Worm (Caenorhabditis elegans) whole organism, L2 larva: ENCODE measurements around the gene szy-2.

ENCODE experiments used
- C34F6.9 ChIP-seq: fragments of 150-350 bp; optimal IDR thresholded peaks from 2 replicates; lab custom pipeline; 2014; ENCODE audit warnings: missing biosample characterization, missing genetic modification characterization
- R02D3.7 ChIP-seq: fragments of 150-350 bp; optimal IDR thresholded peaks from 2 replicates; lab custom pipeline; 2014; ENCODE audit warnings: missing biosample characterization, missing genetic modification characterization
- Y55F3AM.14 ChIP-seq: fragments of 200-800 bp; sonication (Bioruptor generic); optimal IDR thresholded peaks from 2 replicates; lab custom pipeline; 2018; ENCODE audit warnings: mild to moderate bottlenecking, missing genetic modification characterization, missing compliant biosample characterization
- ZK546.5 ChIP-seq: sonication (generic microtip); optimal IDR thresholded peaks from 2 replicates; lab custom pipeline; 2017; ENCODE audit warnings: missing biosample characterization, missing genetic modification characterization
- alr-1 ChIP-seq: fragments of 150-350 bp; optimal IDR thresholded peaks from 2 replicates; lab custom pipeline; 2014; ENCODE audit warnings: missing biosample characterization, missing genetic modification characterization
- ama-1 ChIP-seq: fragments of 150-350 bp; optimal IDR thresholded peaks from 2 replicates; lab custom pipeline; 2018; ENCODE audit warnings: inconsistent platforms
- blmp-1 ChIP-seq: sonication (generic microtip); optimal IDR thresholded peaks from 2 replicates; lab custom pipeline; 2017; ENCODE audit warnings: missing genetic modification characterization, mild to moderate bottlenecking, missing compliant biosample characterization, antibody characterized with exemption, moderate library complexity; ENCODE audit not compliant: insufficient read depth
- ceh-82 ChIP-seq: fragments of 150-350 bp; optimal IDR thresholded peaks from 2 replicates; lab custom pipeline; 2014; ENCODE audit warnings: missing biosample characterization, missing genetic modification characterization
- dmd-4 ChIP-seq: sonication (generic microtip); optimal IDR thresholded peaks from 2 replicates; lab custom pipeline; 2017; ENCODE audit warnings: missing biosample characterization, missing genetic modification characterization
- egl-27 ChIP-seq: sonication (generic microtip); optimal IDR thresholded peaks from 3 replicates; lab custom pipeline; 2017; ENCODE audit warnings: missing biosample characterization, missing genetic modification reagents, missing genetic modification characterization
- elt-1 ChIP-seq: fragments of 150-350 bp; optimal IDR thresholded peaks from 2 replicates; lab custom pipeline; 2014; ENCODE audit warnings: missing biosample characterization, missing genetic modification characterization
- elt-3 ChIP-seq: sonication (generic microtip); optimal IDR thresholded peaks from 2 replicates; lab custom pipeline; 2017; ENCODE audit warnings: missing biosample characterization, missing genetic modification characterization
- fos-1 ChIP-seq: fragments of 150-350 bp; optimal IDR thresholded peaks from 2 replicates; lab custom pipeline; 2014; ENCODE audit warnings: missing biosample characterization, missing genetic modification characterization
- lin-13 ChIP-seq: fragments of 150-350 bp; optimal IDR thresholded peaks from 2 replicates; lab custom pipeline; 2014; ENCODE audit warnings: missing biosample characterization, missing genetic modification reagents, missing genetic modification characterization
- lin-39 ChIP-seq: fragments of 150-350 bp; optimal IDR thresholded peaks from 2 replicates; lab custom pipeline; 2014; ENCODE audit warnings: missing biosample characterization, missing genetic modification reagents, missing genetic modification characterization
- mab-5 ChIP-seq: fragments of 150-350 bp; optimal IDR thresholded peaks from 2 replicates; lab custom pipeline; 2014; ENCODE audit warnings: missing biosample characterization, missing genetic modification characterization
- mbf-1 ChIP-seq: sonication (generic microtip); optimal IDR thresholded peaks from 2 replicates; lab custom pipeline; 2017; ENCODE audit warnings: missing biosample characterization, missing genetic modification characterization
- mdl-1 ChIP-seq, 2 experiments: fragments of 150-350 bp in 1 of 2; sonication (generic microtip) in 1 of 2; optimal IDR thresholded peaks; 2 replicates each; lab custom pipeline; 2017; ENCODE audit warnings: missing biosample characterization in 2 of 2, missing genetic modification characterization in 2 of 2
- nhr-10 ChIP-seq: sonication (generic microtip); optimal IDR thresholded peaks from 2 replicates; lab custom pipeline; 2017; ENCODE audit warnings: missing biosample characterization, missing genetic modification characterization
- nhr-11 ChIP-seq: fragments of 150-350 bp; optimal IDR thresholded peaks from 2 replicates; lab custom pipeline; 2014; ENCODE audit warnings: missing biosample characterization, missing genetic modification characterization
- nhr-129 ChIP-seq: fragments of 150-350 bp; optimal IDR thresholded peaks from 2 replicates; lab custom pipeline; 2014; ENCODE audit warnings: missing biosample characterization, missing genetic modification characterization
- nhr-21 ChIP-seq: fragments of 150-350 bp; optimal IDR thresholded peaks from 2 replicates; lab custom pipeline; 2014; ENCODE audit warnings: missing biosample characterization, missing genetic modification characterization
- nhr-23 ChIP-seq: fragments of 150-350 bp; optimal IDR thresholded peaks from 2 replicates; lab custom pipeline; 2014; ENCODE audit warnings: missing biosample characterization, missing genetic modification reagents, missing genetic modification characterization
- nhr-237 ChIP-seq: fragments of 150-350 bp; optimal IDR thresholded peaks from 2 replicates; lab custom pipeline; 2014; ENCODE audit warnings: missing biosample characterization, missing genetic modification characterization
- nhr-25 ChIP-seq: fragments of 150-350 bp; sonication (generic microtip); optimal IDR thresholded peaks from 3 replicates; lab custom pipeline; 2014; ENCODE audit warnings: missing biosample characterization, missing genetic modification characterization
- nhr-6 ChIP-seq: fragments of 150-350 bp; optimal IDR thresholded peaks from 2 replicates; lab custom pipeline; 2014; ENCODE audit warnings: missing biosample characterization, missing genetic modification characterization
- nhr-77 ChIP-seq: fragments of 150-350 bp; optimal IDR thresholded peaks from 2 replicates; lab custom pipeline; 2014; ENCODE audit warnings: missing biosample characterization, missing genetic modification characterization
- sem-4 ChIP-seq: fragments of 150-350 bp; optimal IDR thresholded peaks from 2 replicates; lab custom pipeline; 2014; ENCODE audit warnings: missing biosample characterization, missing genetic modification reagents, missing genetic modification characterization
- skn-1 ChIP-seq: sonication (generic microtip); optimal IDR thresholded peaks from 2 replicates; lab custom pipeline; 2017; ENCODE audit warnings: missing biosample characterization, missing genetic modification characterization
- sma-9 ChIP-seq, 2 experiments: fragments of 150-350 bp in 1 of 2; sonication (generic microtip) in 1 of 2; optimal IDR thresholded peaks; 2 replicates each; lab custom pipeline; 2014 to 2016; ENCODE audit warnings: missing genetic modification characterization in 2 of 2, mild to moderate bottlenecking in 1 of 2, missing biosample characterization in 1 of 2, missing compliant biosample characterization in 1 of 2, missing genetic modification reagents in 1 of 2, moderate library complexity in 1 of 2
- snpc-4 ChIP-seq: fragments of 150-350 bp; optimal IDR thresholded peaks from 2 replicates; lab custom pipeline; 2014; ENCODE audit warnings: missing biosample characterization, missing genetic modification characterization
- unc-39 ChIP-seq: fragments of 150-350 bp; optimal IDR thresholded peaks from 2 replicates; lab custom pipeline; 2014; ENCODE audit warnings: missing biosample characterization, missing genetic modification characterization
- unc-55 ChIP-seq: fragments of 150-350 bp; sonication (generic microtip); optimal IDR thresholded peaks from 3 replicates; lab custom pipeline; 2014; ENCODE audit warnings: missing biosample characterization, missing genetic modification reagents, missing genetic modification characterization
- unc-62 ChIP-seq: fragments of 150-350 bp; optimal IDR thresholded peaks from 2 replicates; lab custom pipeline; 2014; ENCODE audit warnings: missing biosample characterization, missing genetic modification reagents, missing genetic modification characterization
- zag-1 ChIP-seq: fragments of 150-350 bp; optimal IDR thresholded peaks from 2 replicates; lab custom pipeline; 2014; ENCODE audit warnings: missing biosample characterization, missing genetic modification characterization
- ztf-1 ChIP-seq: fragments of 200-800 bp; sonication (Bioruptor generic); conservative IDR thresholded peaks from 2 replicates; pipeline ENCODE4 v1.3.6; 2022; ENCODE audit warnings: missing genetic modification characterization, missing compliant biosample characterization
- ztf-11 ChIP-seq: sonication (generic microtip); optimal IDR thresholded peaks from 2 replicates; lab custom pipeline; 2017; ENCODE audit warnings: missing biosample characterization, missing genetic modification characterization
- ztf-4 ChIP-seq: fragments of 150-350 bp; optimal IDR thresholded peaks from 2 replicates; lab custom pipeline; 2014; ENCODE audit warnings: missing biosample characterization, missing genetic modification characterization

Gene szy-2

ce11 chrIII:5402419-5402818 lies 31.3 kb upstream of the szy-2 start:
- TF ChIP-seq nhr-11 (tag; lab: Kevin White, UChicago) = no peak
- no peak for TF ChIP-seq ceh-82 (tag; lab: Kevin White, UChicago)
- no peak for TF ChIP-seq snpc-4 (tag; lab: Kevin White, UChicago)
- TF ChIP-seq ztf-4 (tag; lab: Kevin White, UChicago) = no peak
- no peak for TF ChIP-seq unc-39
- no peak for TF ChIP-seq R02D3.7 (tag; lab: Kevin White, UChicago)
- no peak for TF ChIP-seq zag-1 (tag; lab: Kevin White, UChicago)
- TF ChIP-seq nhr-25 = no peak
- no peak for TF ChIP-seq skn-1
- no peak for TF ChIP-seq fos-1
- no peak for TF ChIP-seq elt-1 (tag; lab: Kevin White, UChicago)
- TF ChIP-seq blmp-1 (tag; lab: Kevin White, UChicago) = no peak

- TF ChIP-seq sma-9 (GFP tag; optimal IDR thresholded peaks at IDR 0.05; lab: Kevin White, UChicago) = no peak
- TF ChIP-seq sma-9 (tag; optimal IDR thresholded peaks at IDR 0.05; lab: Kevin White, UChicago) = no peak
- TF ChIP-seq nhr-6 (tag; lab: Kevin White, UChicago) = no peak
- TF ChIP-seq sem-4 = no peak
- TF ChIP-seq ceh-82 (tag; lab: Kevin White, UChicago) = no peak
- no peak for TF ChIP-seq mab-5
- no peak for TF ChIP-seq fos-1
- TF ChIP-seq nhr-11 (tag; lab: Kevin White, UChicago) = no peak
- no peak for TF ChIP-seq unc-62 (GFP tag; lab: Kevin White, UChicago)
- TF ChIP-seq nhr-237 (tag; lab: Kevin White, UChicago) = no peak
- TF ChIP-seq mbf-1 (tag; lab: Kevin White, UChicago) = no peak
- TF ChIP-seq nhr-77 = no peak
These were observed 24.7 kb upstream of the szy-2 start for ce11 chrIII:5395746-5396145.

- no peak for TF ChIP-seq ztf-11 (tag; lab: Kevin White, UChicago)
- TF ChIP-seq nhr-11 (tag; lab: Kevin White, UChicago) = no peak
- no peak for TF ChIP-seq blmp-1 (tag; lab: Kevin White, UChicago)
- no peak for TF ChIP-seq lin-13 (GFP tag; lab: Kevin White, UChicago)
- TF ChIP-seq elt-3 = no peak
- TF ChIP-seq ama-1 (lab: Kevin White, UChicago) = no peak
- TF ChIP-seq mdl-1 (tag; optimal IDR thresholded peaks at IDR 0.05; lab: Kevin White, UChicago) = no peak
- TF ChIP-seq skn-1 = no peak
- TF ChIP-seq elt-1 (tag; lab: Kevin White, UChicago) = no peak
- TF ChIP-seq alr-1 (tag; lab: Kevin White, UChicago) = no peak
- TF ChIP-seq zag-1 (tag; lab: Kevin White, UChicago) = no peak
- no peak for TF ChIP-seq nhr-6 (tag; lab: Kevin White, UChicago)
- TF ChIP-seq ztf-1 (GFP tag; lab: Robert Waterston, UW) = no peak
- no peak for TF ChIP-seq egl-27 (tag; lab: Kevin White, UChicago)
- no peak for TF ChIP-seq nhr-23 (tag; lab: Kevin White, UChicago)
- TF ChIP-seq Y55F3AM.14 (GFP tag; lab: Kevin White, UChicago) = no peak
- TF ChIP-seq, all 48 proteins: peak for 0
These were observed 18.3 kb upstream of the szy-2 start for ce11 chrIII:5389365-5389764.

- no peak for TF ChIP-seq Y55F3AM.14 (GFP tag; lab: Kevin White, UChicago)
- no peak for TF ChIP-seq ceh-82 (tag; lab: Kevin White, UChicago)
- TF ChIP-seq elt-1 (tag; lab: Kevin White, UChicago) = no peak
- TF ChIP-seq nhr-129 (tag; lab: Kevin White, UChicago) = no peak
- TF ChIP-seq skn-1 = no peak
- no peak for TF ChIP-seq fos-1
- no peak for TF ChIP-seq mbf-1 (tag; lab: Kevin White, UChicago)
These were observed 17.0 kb upstream of the szy-2 start for ce11 chrIII:5388113-5388512.

ce11 chrIII:5385315-5385714 lies 14.2 kb upstream of the szy-2 start, which contains the start of gene Y32H12A.7:
Y32H12A.7 (minus strand) TSS chrIII:5385415.
- TF ChIP-seq ztf-1 (GFP tag; lab: Robert Waterston, UW) (no peak), nhr-6 (tag; lab: Kevin White, UChicago) (no peak), nhr-21 (tag; lab: Kevin White, UChicago) (no peak), nhr-25 (no peak), alr-1 (tag; lab: Kevin White, UChicago) (no peak), egl-27 (tag; lab: Kevin White, UChicago) (no peak), R02D3.7 (tag; lab: Kevin White, UChicago) (no peak), snpc-4 (tag; lab: Kevin White, UChicago) (no peak), unc-55 (GFP tag; lab: Kevin White, UChicago) (no peak), lin-39 (tag; lab: Kevin White, UChicago) (no peak), C34F6.9 (tag; lab: Kevin White, UChicago) (no peak), dmd-4 (no peak), ZK546.5 (no peak), nhr-10 (no peak), mab-5 (no peak), blmp-1 (tag; lab: Kevin White, UChicago) (no peak), nhr-11 (tag; lab: Kevin White, UChicago) (no peak), nhr-129 (tag; lab: Kevin White, UChicago) (no peak), nhr-77 (no peak)
